Worm (Caenorhabditis elegans) whole organism, L1 larva: ENCODE results near the gene Y113G7B.28.

Experiments used
- ama-1 ChIP-seq: fragments of 150-350 bp; optimal IDR thresholded peaks from 2 replicates; lab custom pipeline; 2014
- blmp-1 ChIP-seq: fragments of 150-350 bp; optimal IDR thresholded peaks from 2 replicates; lab custom pipeline; 2014; ENCODE audit warnings: missing biosample characterization, missing genetic modification characterization
- elt-3 ChIP-seq, 6 experiments: fragments of 150-350 bp in 1 of 6; sonication (generic microtip); optimal IDR thresholded peaks; 2 replicates each; lab custom pipeline; 2017 to 2018; ENCODE audit warnings: missing biosample characterization in 6 of 6, missing genetic modification characterization in 6 of 6, inconsistent platforms in 1 of 6
- fkh-10 ChIP-seq: sonication (generic microtip); optimal IDR thresholded peaks from 2 replicates; lab custom pipeline; 2017; ENCODE audit warnings: missing biosample characterization, missing genetic modification reagents, missing genetic modification characterization
- lin-13 ChIP-seq: fragments of 150-350 bp; optimal IDR thresholded peaks from 2 replicates; lab custom pipeline; 2014; ENCODE audit warnings: missing biosample characterization, missing genetic modification reagents, missing genetic modification characterization
- lsy-2 ChIP-seq, 2 experiments: fragments of 150-350 bp; optimal IDR thresholded peaks; 2 replicates each; lab custom pipeline; 2014; ENCODE audit warnings: missing biosample characterization in 2 of 2, missing genetic modification characterization in 2 of 2
- mep-1 ChIP-seq: fragments of 150-350 bp; optimal IDR thresholded peaks from 2 replicates; lab custom pipeline; 2014; ENCODE audit warnings: missing biosample characterization, missing genetic modification characterization
- skn-1 ChIP-seq: fragments of 150-350 bp; optimal IDR thresholded peaks from 2 replicates; lab custom pipeline; 2014; ENCODE audit warnings: missing biosample characterization, missing genetic modification characterization

DNA sequence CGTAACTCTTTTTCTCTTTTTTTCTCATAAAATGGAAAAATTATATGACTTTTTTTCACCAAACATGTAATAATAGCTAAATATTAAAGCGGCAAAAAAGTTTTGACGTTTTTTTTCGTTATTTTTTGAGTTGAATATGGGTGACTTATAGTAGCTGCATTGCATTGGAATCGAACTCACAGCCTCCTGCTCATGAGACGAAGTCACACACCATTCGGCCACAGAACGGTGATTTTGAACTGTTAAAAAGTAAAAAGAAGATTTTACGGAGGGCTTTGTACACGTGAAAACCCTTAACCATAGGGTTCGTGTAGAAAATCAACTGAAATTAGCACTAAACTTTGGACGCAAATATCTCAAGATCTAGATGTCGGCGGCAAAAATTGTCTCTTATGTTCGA, 43.9 kb upstream of the Y113G7B.28 start:
- TF ChIP-seq blmp-1 (tag; lab: Kevin White, UChicago): no peak
- TF ChIP-seq skn-1: no peak
- TF ChIP-seq fkh-10 (GFP tag; lab: Kevin White, UChicago): no peak
- no peak for TF ChIP-seq lin-13
- no peak for TF ChIP-seq elt-3 (tag; optimal IDR thresholded peaks at IDR 0.05; lab: Kevin White, UChicago)
- no peak for TF ChIP-seq mep-1 (tag; lab: Kevin White, UChicago)
- TF ChIP-seq lsy-2 (tag; optimal IDR thresholded peaks at IDR 0.05; lab: Kevin White, UChicago): no peak
- TF ChIP-seq ama-1 (lab: Kevin White, UChicago): no peak
